Worm (Caenorhabditis elegans): Measurements from ENCODE around the gene Y80D3A.8.

Y80D3A.8 gene

ce11 chrV:18980980-18981529 is 40.6 kb downstream of the Y80D3A.8 start, which contains the start of the genes mrps-35 and sws-1 (continued):
- TF ChIP-seq F10E7.11 (tag; optimal IDR thresholded peaks at IDR 0.05): no peak
- 0 out of 2 replicates have a peak, but pooled peaks have one; percentile 45 for TF ChIP-seq let-526 (GFP tag; IDR thresholded peaks at IDR 0.05)
- TF ChIP-seq nfyb-1 (GFP tag; IDR thresholded peaks at IDR 0.05): 0 out of 2 replicates have a peak, but pooled peaks have one; percentile 54
- no peak for TF ChIP-seq cebp-1 (GFP tag; IDR thresholded peaks at IDR 0.05)
- TF ChIP-seq cebp-1 (tag; optimal IDR thresholded peaks at IDR 0.05): no peak
- no peak for TF ChIP-seq F55B11.4 (tag; optimal IDR thresholded peaks at IDR 0.05; ENCODE audit: borderline replicate concordance, insufficient read depth)
- peak; percentile 11 for TF ChIP-seq athp-1 (tag; optimal IDR thresholded peaks at IDR 0.05)
- peak; percentile 85 for TF ChIP-seq ZK185.1 (tag; optimal IDR thresholded peaks at IDR 0.05; ENCODE audit: poor library complexity, severe bottlenecking)
- no peak for TF ChIP-seq snpc-4 (GFP tag; optimal IDR thresholded peaks at IDR 0.05)
- TF ChIP-seq snpc-4 (tag; optimal IDR thresholded peaks at IDR 0.05): peak in 3 of 4 experiments; percentile 4 to 39 (median 19)
- 0 out of 2 replicates have a peak, but pooled peaks have one; percentile 33 for TF ChIP-seq madf-8 (GFP tag; conservative IDR thresholded peaks at IDR 0.05)
- no peak for TF ChIP-seq die-1 (tag; optimal IDR thresholded peaks at IDR 0.05)
- TF ChIP-seq egl-18 (GFP tag; IDR thresholded peaks at IDR 0.05): no peak
- no peak for TF ChIP-seq pha-4 (tag; optimal IDR thresholded peaks at IDR 0.05)
- no peak for TF ChIP-seq nhr-179 (tag; optimal IDR thresholded peaks at IDR 0.05)
- peak; percentile 14; the same call in 1 of the 2 replicates for TF ChIP-seq ceh-91 (GFP tag; IDR thresholded peaks at IDR 0.05)
- peak; percentile 22 for TF ChIP-seq tlf-1 (GFP tag; optimal IDR thresholded peaks at IDR 0.05)
- TF ChIP-seq attf-5 (GFP tag; optimal IDR thresholded peaks at IDR 0.05): no peak
- TF ChIP-seq lin-35 (GFP tag; optimal IDR thresholded peaks at IDR 0.05): peak in 2 of 3 experiments; percentile 25 to 72

ce11 chrV:18981736-18982135 is 41.3 kb downstream of the Y80D3A.8 start:
- no peak for TF ChIP-seq Y56A3A.18 (GFP tag; IDR thresholded peaks at IDR 0.05)
- TF ChIP-seq ztf-25 (GFP tag; IDR thresholded peaks at IDR 0.05): no peak
- TF ChIP-seq ceh-100 (GFP tag; IDR thresholded peaks at IDR 0.05): no peak
- no peak for TF ChIP-seq attf-6 (GFP tag; IDR thresholded peaks at IDR 0.05)
- TF ChIP-seq cebp-1 (GFP tag; IDR thresholded peaks at IDR 0.05): no peak
- TF ChIP-seq cebp-1 (tag; optimal IDR thresholded peaks at IDR 0.05): no peak
- no peak for TF ChIP-seq dox-1 (GFP tag; IDR thresholded peaks at IDR 0.05)
- TF ChIP-seq mcd-1 (GFP tag; IDR thresholded peaks at IDR 0.05): no peak

- 0 out of 2 replicates have a peak, but pooled peaks have one; percentile 54 for TF ChIP-seq Y53G8AR.9 (GFP tag; conservative IDR thresholded peaks at IDR 0.05)
- TF ChIP-seq ama-1 (optimal IDR thresholded peaks at IDR 0.05): no peak
- no peak for TF ChIP-seq ama-1 (GFP tag; optimal IDR thresholded peaks at IDR 0.05)
Observed at ce11 chrV:18986103-18986502, 45.7 kb downstream of the Y80D3A.8 start.

- peak; percentile 59; the same call in 1 of the 2 replicates for TF ChIP-seq Y95B8A.8 (GFP tag; IDR thresholded peaks at IDR 0.05)
- TF ChIP-seq repo-1 (tag; optimal IDR thresholded peaks at IDR 0.05): no peak
- 0 out of 2 replicates have a peak, but pooled peaks have one; percentile 11 for TF ChIP-seq madf-8 (GFP tag; conservative IDR thresholded peaks at IDR 0.05)
- peak; percentile 45 for TF ChIP-seq tbp1 (GFP tag; optimal IDR thresholded peaks at IDR 0.05)
- peak; percentile 25 for TF ChIP-seq ceh-27 (GFP tag; optimal IDR thresholded peaks at IDR 0.05)
- TF ChIP-seq gei-17 (GFP tag; optimal IDR thresholded peaks at IDR 0.05): peak; percentile 27
- TF ChIP-seq attf-3 (GFP tag; conservative IDR thresholded peaks at IDR 0.05): 0 out of 2 replicates have a peak, but pooled peaks have one; percentile 44
- peak; percentile 94 for TF ChIP-seq Y53G8AR.9 (GFP tag; conservative IDR thresholded peaks at IDR 0.05)
- TF ChIP-seq die-1 (tag; optimal IDR thresholded peaks at IDR 0.05): no peak
- 0 out of 2 replicates have a peak, but pooled peaks have one; percentile 33 for TF ChIP-seq F37B4.10 (GFP tag; IDR thresholded peaks at IDR 0.05)
- peak; percentile 74 for TF ChIP-seq rcor-1 (GFP tag; IDR thresholded peaks at IDR 0.05)
- peak; percentile 72 for TF ChIP-seq C06A6.2 (GFP tag; conservative IDR thresholded peaks at IDR 0.05)
- no peak for TF ChIP-seq F52B5.7 (tag; optimal IDR thresholded peaks at IDR 0.05)
- TF ChIP-seq cebp-1 (GFP tag; IDR thresholded peaks at IDR 0.05): no peak
- TF ChIP-seq cebp-1 (tag; optimal IDR thresholded peaks at IDR 0.05): peak; percentile 78
- TF ChIP-seq attf-5 (GFP tag; optimal IDR thresholded peaks at IDR 0.05): peak; percentile 74
- TF ChIP-seq nhr-80 (tag; optimal IDR thresholded peaks at IDR 0.05): peak; percentile 0
- no peak for TF ChIP-seq F55B11.4 (tag; optimal IDR thresholded peaks at IDR 0.05; ENCODE audit: borderline replicate concordance, insufficient read depth)
- peak; percentile 65 for TF ChIP-seq nfyb-1 (GFP tag; IDR thresholded peaks at IDR 0.05)
- peak; percentile 46 for TF ChIP-seq ztf-26 (tag; optimal IDR thresholded peaks at IDR 0.05)
- TF ChIP-seq F23B12.7 (tag; optimal IDR thresholded peaks at IDR 0.05; ENCODE audit: insufficient read depth): peak; percentile 20
- no peak for TF ChIP-seq snpc-4 (GFP tag; optimal IDR thresholded peaks at IDR 0.05)
- TF ChIP-seq snpc-4 (tag; optimal IDR thresholded peaks at IDR 0.05): peak in 3 of 4 experiments; percentile 36 to 66 (median 54)
Observed at ce11 chrV:18990238-18990901, 49.9 kb downstream of the Y80D3A.8 start, which contains the start of the genes reps-1 and Y39B6A.37. Gene reps-1 (minus strand): TSS chrV:18990500. Gene Y39B6A.37 (plus strand): TSS chrV:18990851.

Data from whole organism, young adult.